Fruit fly (Drosophila melanogaster): Measurements from ENCODE around the gene CG43145.

dm6 chr2L:3694920-3695319 is 6.7 kb upstream of the CG43145 start, which contains the start of gene CG43165:
- TF ChIP-seq Met (GFP tag; optimal IDR thresholded peaks at IDR 0.05), result no peak
- no peak for TF ChIP-seq CG3919 (GFP tag; optimal IDR thresholded peaks at IDR 0.05)
